Worm (Caenorhabditis elegans): ENCODE measurements around the gene thoc-5.

Gene thoc-5

ce11 chrIII:5343555-5343954 lies 5.6 kb downstream of the thoc-5 start:
- TF ChIP-seq unc-62 (GFP tag; optimal IDR thresholded peaks at IDR 0.05): no peak

- no peak for TF ChIP-seq unc-62 (GFP tag; optimal IDR thresholded peaks at IDR 0.05)
Observed at ce11 chrIII:5341382-5341781, 7.8 kb downstream of the thoc-5 start, which contains the start of gene ZK121.2. Gene ZK121.2, plus strand, starts transcription at chrIII:5341682.

- no peak for TF ChIP-seq unc-62 (GFP tag; optimal IDR thresholded peaks at IDR 0.05)
Observed at ce11 chrIII:5340530-5340929, 8.7 kb downstream of the thoc-5 start.

- TF ChIP-seq unc-62 (GFP tag; optimal IDR thresholded peaks at IDR 0.05): no peak
Observed at ce11 chrIII:5338787-5339186, 10.4 kb downstream of the thoc-5 start.

- no peak for TF ChIP-seq unc-62 (GFP tag; optimal IDR thresholded peaks at IDR 0.05)
Observed at ce11 chrIII:5334517-5335049, 14.6 kb downstream of the thoc-5 start.

ce11 chrIII:5329372-5329771 lies 19.8 kb downstream of the thoc-5 start:
- TF ChIP-seq unc-62 (GFP tag; optimal IDR thresholded peaks at IDR 0.05): no peak

- TF ChIP-seq unc-62 (GFP tag; optimal IDR thresholded peaks at IDR 0.05): no peak
Observed at ce11 chrIII:5326323-5326722, 22.9 kb downstream of the thoc-5 start, which contains the start of gene sorf-2. Gene sorf-2, plus strand, starts transcription at chrIII:5326623.

ce11 chrIII:5321661-5322060 lies 27.5 kb downstream of the thoc-5 start, which contains the start of gene F52C9.3:
Gene F52C9.3, plus strand, starts transcription at chrIII:5321885.
- no peak for TF ChIP-seq unc-62 (GFP tag; optimal IDR thresholded peaks at IDR 0.05)

- no peak for TF ChIP-seq unc-62 (GFP tag; optimal IDR thresholded peaks at IDR 0.05)
Observed at ce11 chrIII:5318610-5319009, 30.6 kb downstream of the thoc-5 start.

- no peak for TF ChIP-seq unc-62 (GFP tag; optimal IDR thresholded peaks at IDR 0.05)
Observed at ce11 chrIII:5310940-5311339, 38.3 kb downstream of the thoc-5 start, which contains the start of gene pqe-1. Gene pqe-1, plus strand, starts transcription at chrIII:5311240.

- no peak for TF ChIP-seq unc-62 (GFP tag; optimal IDR thresholded peaks at IDR 0.05)
Observed at ce11 chrIII:5310403-5310802, 38.8 kb downstream of the thoc-5 start.

- no peak for TF ChIP-seq unc-62 (GFP tag; optimal IDR thresholded peaks at IDR 0.05)
Observed at ce11 chrIII:5308278-5308677, 40.9 kb downstream of the thoc-5 start, which contains the start of gene mog-3. Gene mog-3, plus strand, starts transcription at chrIII:5308596.

ce11 chrIII:5305725-5306124 lies 43.5 kb downstream of the thoc-5 start:
- TF ChIP-seq unc-62 (GFP tag; optimal IDR thresholded peaks at IDR 0.05): no peak

- no peak for TF ChIP-seq unc-62 (GFP tag; optimal IDR thresholded peaks at IDR 0.05)
Observed at ce11 chrIII:5304044-5304443, 45.2 kb downstream of the thoc-5 start.

ce11 chrIII:5301786-5302268 lies 47.4 kb downstream of the thoc-5 start, which contains the start of the genes T15B12.2 and F52C9.5:
Gene T15B12.2, minus strand, starts transcription at chrIII:5301886.
Gene F52C9.5, plus strand, starts transcription at chrIII:5302218.
- TF ChIP-seq unc-62 (GFP tag; optimal IDR thresholded peaks at IDR 0.05): no peak

Measured in whole organism, dauer.